Fruit fly (Drosophila melanogaster) whole organism, embryonic: ENCODE results near the gene CG12182.
A peak's percentile ranks its signal among the peaks of the same experiment; 100 is the strongest.

ENCODE experiments used
- CG12659 ChIP-seq: fragments of 200-800 bp; sonication (Bioruptor generic); optimal IDR thresholded peaks from 3 replicates; lab custom pipeline; 2017; ENCODE audit warnings: mild to moderate bottlenecking, missing biosample characterization, missing genetic modification reagents, missing genetic modification characterization
- CG13624 ChIP-seq: fragments of 200-800 bp; sonication (Bioruptor generic); optimal IDR thresholded peaks from 2 replicates; lab custom pipeline; 2016; ENCODE audit warnings: missing biosample characterization, missing genetic modification characterization
- CG2199 ChIP-seq: fragments of 200-800 bp; sonication (Bioruptor generic); IDR thresholded peaks from 3 replicates; pipeline ENCODE4 v1.3.6; 2022; ENCODE audit warnings: missing biosample characterization, missing genetic modification characterization
- CG31388 ChIP-seq: fragments of 200-800 bp; sonication (Bioruptor generic); optimal IDR thresholded peaks from 2 replicates; lab custom pipeline; 2016; ENCODE audit warnings: missing biosample characterization, missing genetic modification characterization
- CG31441 ChIP-seq: fragments of 200-800 bp; sonication (Bioruptor generic); IDR thresholded peaks from 2 replicates; pipeline ENCODE4 v1.3.6; 2022; ENCODE audit warnings: missing biosample characterization, missing genetic modification characterization
- CG3407 ChIP-seq: fragments of 200-800 bp; sonication (Bioruptor generic); optimal IDR thresholded peaks from 2 replicates; lab custom pipeline; 2018; ENCODE audit warnings: missing biosample characterization, mild to moderate bottlenecking, missing genetic modification characterization
- CG4617 ChIP-seq: fragments of 200-800 bp; sonication (Bioruptor generic); optimal IDR thresholded peaks from 3 replicates; lab custom pipeline; 2016; ENCODE audit warnings: missing biosample characterization, missing genetic modification characterization, borderline replicate concordance
- CG6791 ChIP-seq: fragments of 200-800 bp; sonication (Bioruptor generic); IDR thresholded peaks from 3 replicates; pipeline ENCODE4 v1.3.6; 2022; ENCODE audit warnings: missing biosample characterization, missing genetic modification characterization; ENCODE audit not compliant: partially characterized antibody
- CG7271 ChIP-seq: fragments of 200-800 bp; sonication (Bioruptor generic); optimal IDR thresholded peaks from 2 replicates; lab custom pipeline; 2018; ENCODE audit warnings: missing biosample characterization, mild to moderate bottlenecking, missing genetic modification characterization, moderate library complexity
- CG8089 ChIP-seq: fragments of 200-800 bp; sonication (Bioruptor generic); optimal IDR thresholded peaks from 3 replicates; lab custom pipeline; 2016; ENCODE audit warnings: missing biosample characterization, missing genetic modification characterization
- CG8765 ChIP-seq: fragments of 200-800 bp; sonication (Bioruptor generic); IDR thresholded peaks from 2 replicates; pipeline ENCODE4 v1.3.6; 2022; ENCODE audit warnings: missing biosample characterization, missing genetic modification characterization
- E2f2 ChIP-seq: fragments of 200-800 bp; sonication (Bioruptor generic); IDR thresholded peaks from 2 replicates; pipeline ENCODE4 v1.3.6; 2022; ENCODE audit warnings: missing biosample characterization, missing genetic modification characterization
- ERR ChIP-seq: fragments of 200-800 bp; sonication (Bioruptor generic); optimal IDR thresholded peaks from 2 replicates; lab custom pipeline; 2016; ENCODE audit warnings: missing biosample characterization, missing genetic modification characterization
- MESR4 ChIP-seq: fragments of 200-800 bp; sonication (Bioruptor generic); optimal IDR thresholded peaks from 2 replicates; lab custom pipeline; 2018; ENCODE audit warnings: missing biosample characterization, mild to moderate bottlenecking, missing genetic modification characterization, moderate library complexity
- Med ChIP-seq: fragments of 200-800 bp; sonication (Bioruptor generic); peaks from one replicate; lab custom pipeline; 2016; ENCODE audit warnings: missing biosample characterization, missing genetic modification characterization, mild to moderate bottlenecking, inconsistent platforms, moderate library complexity
- NFAT ChIP-seq: fragments of 200-800 bp; sonication (Bioruptor generic); IDR thresholded peaks from 2 replicates; pipeline ENCODE4 v1.3.6; 2022; ENCODE audit warnings: missing biosample characterization, missing genetic modification characterization
- Ravus ChIP-seq: fragments of 200-800 bp; sonication (Bioruptor generic); IDR thresholded peaks from 2 replicates; pipeline ENCODE4 v1.3.6; 2022; ENCODE audit warnings: missing biosample characterization, missing genetic modification characterization
- YL-1 ChIP-seq: fragments of 200-800 bp; sonication (Bioruptor generic); optimal IDR thresholded peaks from 3 replicates; lab custom pipeline; 2017; ENCODE audit warnings: missing biosample characterization, mild to moderate bottlenecking, missing genetic modification characterization
- ash1 ChIP-seq: fragments of 200-800 bp; sonication (Bioruptor generic); optimal IDR thresholded peaks from 2 replicates; lab custom pipeline; 2018; ENCODE audit warnings: missing biosample characterization, mild to moderate bottlenecking, missing genetic modification characterization
- cato ChIP-seq: fragments of 200-800 bp; sonication (Bioruptor generic); optimal IDR thresholded peaks from 2 replicates; lab custom pipeline; 2016; ENCODE audit warnings: missing biosample characterization, missing genetic modification characterization, borderline replicate concordance
- ci ChIP-seq: fragments of 200-800 bp; sonication (Bioruptor generic); IDR thresholded peaks from 3 replicates; pipeline ENCODE4 v1.3.6; 2022; ENCODE audit warnings: missing biosample characterization, missing genetic modification characterization
- disco-r ChIP-seq: fragments of 200-800 bp; sonication (Bioruptor generic); optimal IDR thresholded peaks from 2 replicates; lab custom pipeline; 2016; ENCODE audit warnings: missing biosample characterization, missing genetic modification characterization
- dm ChIP-seq: fragments of 200-800 bp; sonication (Bioruptor generic); optimal IDR thresholded peaks from 3 replicates; lab custom pipeline; 2016; ENCODE audit warnings: missing biosample characterization, missing genetic modification characterization
- ems ChIP-seq: fragments of 200-800 bp; sonication (Bioruptor generic); optimal IDR thresholded peaks from 3 replicates; lab custom pipeline; 2016; ENCODE audit warnings: missing biosample characterization, missing genetic modification characterization
- hb ChIP-seq: fragments of 200-800 bp; sonication (Bioruptor generic); IDR thresholded peaks from 3 replicates; pipeline ENCODE4 v1.3.6; 2022; ENCODE audit warnings: missing biosample characterization, missing genetic modification characterization; ENCODE audit not compliant: partially characterized antibody
- knrl ChIP-seq: fragments of 200-800 bp; sonication (Bioruptor generic); IDR thresholded peaks from 3 replicates; pipeline ENCODE4 v1.3.6; 2022; ENCODE audit warnings: missing biosample characterization, missing genetic modification characterization; ENCODE audit not compliant: partially characterized antibody
- nerfin-2 ChIP-seq: fragments of 200-800 bp; sonication (Bioruptor generic); IDR thresholded peaks from 2 replicates; pipeline ENCODE4 v1.3.6; 2022; ENCODE audit warnings: missing biosample characterization, missing genetic modification characterization; ENCODE audit not compliant: partially characterized antibody
- nmo ChIP-seq: fragments of 200-800 bp; sonication (Bioruptor generic); optimal IDR thresholded peaks from 2 replicates; lab custom pipeline; 2018; ENCODE audit warnings: missing biosample characterization, mild to moderate bottlenecking, missing genetic modification characterization, moderate library complexity
- oc ChIP-seq: fragments of 200-800 bp; sonication (Bioruptor generic); optimal IDR thresholded peaks from 2 replicates; lab custom pipeline; 2018; ENCODE audit warnings: missing biosample characterization, mild to moderate bottlenecking, missing genetic modification characterization, moderate library complexity
- phol ChIP-seq: fragments of 200-800 bp; sonication (Bioruptor generic); optimal IDR thresholded peaks from 3 replicates; lab custom pipeline; 2018; ENCODE audit warnings: missing biosample characterization, mild to moderate bottlenecking, missing genetic modification characterization, moderate library complexity
- pnt ChIP-seq: fragments of 200-800 bp; sonication (Bioruptor generic); optimal IDR thresholded peaks from 3 replicates; lab custom pipeline; 2016; ENCODE audit warnings: missing biosample characterization, missing genetic modification characterization
- row ChIP-seq: fragments of 200-800 bp; sonication (Bioruptor generic); IDR thresholded peaks from 3 replicates; pipeline ENCODE4 v1.3.6; 2022; ENCODE audit warnings: missing biosample characterization, missing genetic modification characterization
- sens ChIP-seq: fragments of 200-800 bp; sonication (Bioruptor generic); peaks from one replicate; lab custom pipeline; 2016; ENCODE audit warnings: missing biosample characterization, missing genetic modification characterization
- shn ChIP-seq: fragments of 200-800 bp; sonication (Bioruptor generic); optimal IDR thresholded peaks from 3 replicates; lab custom pipeline; 2016; ENCODE audit warnings: missing biosample characterization, missing genetic modification characterization
- slbo ChIP-seq: fragments of 200-800 bp; sonication (Bioruptor generic); IDR thresholded peaks from 2 replicates; pipeline ENCODE4 v1.3.6; 2022; ENCODE audit warnings: missing biosample characterization, missing genetic modification characterization
- tap ChIP-seq: fragments of 200-800 bp; optimal IDR thresholded peaks from 3 replicates; lab custom pipeline; 2019; ENCODE audit warnings: missing biosample characterization, mild to moderate bottlenecking, missing genetic modification characterization, moderate library complexity
- zen ChIP-seq: fragments of 200-800 bp; sonication (Bioruptor generic); optimal IDR thresholded peaks from 3 replicates; lab custom pipeline; 2018; ENCODE audit warnings: missing biosample characterization, mild to moderate bottlenecking, missing genetic modification characterization, moderate library complexity

The CG12182 gene

DNA sequence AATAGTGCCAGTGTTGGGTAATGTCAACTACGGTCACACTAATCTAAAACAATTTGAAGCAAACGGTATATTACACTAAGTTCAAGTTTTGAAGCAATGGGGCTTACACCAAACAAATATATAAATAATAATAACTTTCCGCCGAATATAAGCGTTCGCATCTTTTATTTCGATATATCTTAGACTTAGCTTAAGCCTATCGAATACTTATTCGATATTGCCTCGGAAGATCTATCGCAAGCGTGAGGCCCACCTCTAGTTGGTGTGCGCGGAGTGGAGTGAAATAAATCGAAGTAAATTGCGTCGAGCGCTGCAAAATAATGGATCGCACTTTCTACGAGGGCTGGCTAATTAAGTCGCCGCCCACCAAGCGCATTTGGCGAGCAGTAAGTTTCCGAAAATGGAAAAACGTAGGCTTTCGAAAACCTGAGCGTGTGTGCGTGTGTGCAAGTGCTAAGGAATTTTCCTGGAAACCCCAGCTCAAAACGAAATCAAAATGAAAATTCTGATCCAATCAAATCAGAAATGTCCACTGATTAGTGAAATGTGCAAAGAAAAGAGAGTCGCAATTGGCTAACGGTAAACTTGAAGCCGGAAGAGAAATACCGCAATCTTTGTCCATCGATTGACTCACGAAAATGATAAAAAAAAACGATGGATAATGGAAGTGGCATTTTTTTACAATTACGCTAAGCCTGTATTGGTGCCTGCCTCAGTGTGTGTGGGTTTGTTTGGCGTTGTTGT, 10.0 kb downstream of the CG12182 start, which contains the start of gene dos (continued):
- TF ChIP-seq knrl (GFP tag; lab: Robert Waterston, UW), result peak; percentile 74
- TF ChIP-seq tap (tag; lab: Kevin White, UChicago), result peak; percentile 13
- TF ChIP-seq Ravus (GFP tag; lab: Robert Waterston, UW), result no peak
- TF ChIP-seq ci (GFP tag; lab: Robert Waterston, UW), result peak; percentile 51; the same call in 1 of the 3 replicates
- TF ChIP-seq CG8765, result no peak
- TF ChIP-seq oc (tag; lab: Kevin White, UChicago), result peak; percentile 6
- TF ChIP-seq CG7271 (tag; lab: Kevin White, UChicago), result peak; percentile 27
- peak; percentile 4 for TF ChIP-seq shn
- TF ChIP-seq CG3407 (GFP tag; lab: Kevin White, UChicago), result peak; percentile 32
- TF ChIP-seq E2f2 (GFP tag; lab: Robert Waterston, UW), result peak; percentile 68

DNA sequence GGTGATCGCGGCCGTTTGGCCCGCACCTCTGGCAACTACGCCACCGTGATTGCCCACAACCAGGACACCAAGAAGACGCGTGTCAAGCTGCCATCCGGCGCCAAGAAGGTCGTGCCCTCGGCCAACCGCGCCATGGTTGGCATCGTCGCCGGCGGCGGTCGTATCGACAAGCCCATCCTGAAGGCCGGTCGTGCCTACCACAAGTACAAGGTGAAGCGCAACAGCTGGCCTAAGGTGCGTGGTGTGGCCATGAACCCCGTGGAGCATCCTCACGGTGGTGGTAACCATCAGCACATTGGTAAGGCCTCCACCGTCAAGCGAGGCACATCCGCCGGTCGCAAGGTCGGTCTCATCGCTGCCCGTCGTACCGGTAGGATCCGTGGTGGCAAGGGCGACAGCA, 11.1 kb downstream of the CG12182 start:
- TF ChIP-seq nmo (GFP tag; lab: Kevin White, UChicago), result no peak
- peak; percentile 38; the same call in 1 of the 2 replicates for TF ChIP-seq nerfin-2 (GFP tag; lab: Robert Waterston, UW)
- no peak for TF ChIP-seq disco-r (GFP tag; lab: Kevin White, UChicago)
- TF ChIP-seq CG6791, result 0 out of 3 replicates have a peak, but pooled peaks have one; percentile 43
- no peak for TF ChIP-seq CG31441 (GFP tag; lab: Robert Waterston, UW)
- TF ChIP-seq tap (tag; lab: Kevin White, UChicago), result no peak
- TF ChIP-seq cato (GFP tag; lab: Kevin White, UChicago), result no peak
- peak; percentile 28; the same call in 1 of the 2 replicates for TF ChIP-seq NFAT (GFP tag; lab: Robert Waterston, UW)
- TF ChIP-seq CG8089, result peak; percentile 6
- TF ChIP-seq sens (GFP tag; lab: Kevin White, UChicago), result peak; percentile 78
- TF ChIP-seq slbo (GFP tag; lab: Robert Waterston, UW), result no peak
- TF ChIP-seq zen (tag; lab: Kevin White, UChicago), result no peak
- TF ChIP-seq CG13624 (GFP tag; lab: Kevin White, UChicago), result peak; percentile 7
- TF ChIP-seq ems, result peak; percentile 19
- peak; percentile 38 for TF ChIP-seq Med (GFP tag; lab: Kevin White, UChicago)
- TF ChIP-seq pnt (GFP tag; lab: Kevin White, UChicago), result peak; percentile 3

DNA sequence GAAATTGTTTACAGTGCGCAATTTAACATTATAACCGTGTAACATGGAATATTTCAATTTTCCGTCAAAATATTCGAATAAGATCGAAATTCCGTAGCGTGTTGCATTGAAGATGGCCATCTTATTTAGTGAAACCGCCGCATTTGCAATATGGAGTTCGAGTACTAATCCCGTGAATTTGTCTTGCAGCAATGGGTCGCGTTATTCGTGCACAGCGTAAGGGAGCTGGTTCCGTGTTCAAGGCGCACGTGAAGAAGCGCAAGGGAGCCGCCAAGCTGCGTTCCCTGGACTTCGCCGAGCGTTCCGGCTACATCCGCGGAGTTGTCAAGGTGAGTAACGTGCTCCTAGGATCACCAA, 11.8 kb downstream of the CG12182 start:
- TF ChIP-seq YL-1 (GFP tag; lab: Kevin White, UChicago) (peak; percentile 45), CG2199 (no peak), dm (GFP tag; lab: Kevin White, UChicago) (peak; percentile 38), CG4617 (no peak), MESR4 (peak; percentile 80), ERR (no peak), ems (no peak), sens (GFP tag; lab: Kevin White, UChicago) (peak; percentile 48), ash1 (GFP tag; lab: Kevin White, UChicago) (no peak), CG12659 (GFP tag; lab: Kevin White, UChicago) (peak; percentile 54), hb (GFP tag; lab: Robert Waterston, UW) (no peak), knrl (GFP tag; lab: Robert Waterston, UW) (no peak), phol (peak; percentile 28), row (no peak), CG31388 (no peak)
